Fruit fly (Drosophila melanogaster) whole organism, embryonic: ENCODE results near the gene AGO2.
A peak's percentile ranks its signal among the peaks of the same experiment; 100 is the strongest.

Experiments
- Bgb ChIP-seq: fragments of 200-800 bp; sonication (Bioruptor generic); IDR thresholded peaks from 2 replicates; pipeline ENCODE4 v1.3.6; 2022; ENCODE audit warnings: missing biosample characterization, missing genetic modification characterization; ENCODE audit not compliant: partially characterized antibody
- C15 ChIP-seq: fragments of 200-800 bp; sonication (Bioruptor generic); IDR thresholded peaks from 3 replicates; pipeline ENCODE4 v1.3.6; 2022; ENCODE audit warnings: missing biosample characterization, missing genetic modification characterization
- CG10209 ChIP-seq: fragments of 200-800 bp; sonication (Bioruptor generic); optimal IDR thresholded peaks from 3 replicates; lab custom pipeline; 2017; ENCODE audit warnings: missing biosample characterization, mild to moderate bottlenecking, missing genetic modification characterization, missing genetic modification reagents
- CG10462 ChIP-seq: fragments of 200-800 bp; sonication (Bioruptor generic); optimal IDR thresholded peaks from 2 replicates; lab custom pipeline; 2016; ENCODE audit warnings: missing biosample characterization, missing genetic modification characterization
- CG10959 ChIP-seq: fragments of 200-800 bp; sonication (Bioruptor generic); IDR thresholded peaks from 2 replicates; pipeline ENCODE4 v1.3.6; 2022; ENCODE audit warnings: missing biosample characterization, missing genetic modification characterization
- CG11398 ChIP-seq: fragments of 200-800 bp; sonication (Bioruptor generic); optimal IDR thresholded peaks from 2 replicates; lab custom pipeline; 2016; ENCODE audit warnings: missing biosample characterization, missing genetic modification characterization
- CG12942 ChIP-seq: fragments of 200-800 bp; sonication (Bioruptor generic); optimal IDR thresholded peaks from 3 replicates; lab custom pipeline; 2016; ENCODE audit warnings: missing biosample characterization, missing genetic modification characterization
- CG13624 ChIP-seq: fragments of 200-800 bp; sonication (Bioruptor generic); optimal IDR thresholded peaks from 2 replicates; lab custom pipeline; 2016; ENCODE audit warnings: missing biosample characterization, missing genetic modification characterization
- CG16779 ChIP-seq: fragments of 200-800 bp; sonication (Bioruptor generic); IDR thresholded peaks from 2 replicates; pipeline ENCODE4 v1.3.6; 2022; ENCODE audit warnings: missing biosample characterization, missing genetic modification characterization
- CG17385 ChIP-seq: fragments of 200-800 bp; sonication (Bioruptor generic); optimal IDR thresholded peaks from 3 replicates; lab custom pipeline; 2018; ENCODE audit warnings: missing biosample characterization, mild to moderate bottlenecking, missing genetic modification characterization
- CG1792 ChIP-seq: fragments of 200-800 bp; sonication (Bioruptor generic); optimal IDR thresholded peaks from 2 replicates; lab custom pipeline; 2016; ENCODE audit warnings: missing biosample characterization, missing genetic modification characterization
- CG3163 ChIP-seq: fragments of 200-800 bp; sonication (Bioruptor generic); optimal IDR thresholded peaks from 3 replicates; lab custom pipeline; 2016; ENCODE audit warnings: missing biosample characterization, missing genetic modification characterization
- CG4854 ChIP-seq: fragments of 200-800 bp; sonication (Bioruptor generic); optimal IDR thresholded peaks from 2 replicates; lab custom pipeline; 2016; ENCODE audit warnings: missing biosample characterization, missing genetic modification characterization, inconsistent platforms
- CG6175 ChIP-seq: fragments of 200-800 bp; sonication (Bioruptor generic); IDR thresholded peaks from 3 replicates; pipeline ENCODE4 v1.3.6; 2022; ENCODE audit warnings: missing biosample characterization, missing genetic modification characterization
- CG6689 ChIP-seq: fragments of 200-800 bp; sonication (Bioruptor generic); IDR thresholded peaks from 2 replicates; pipeline ENCODE4 v1.3.6; 2022; ENCODE audit warnings: missing biosample characterization, missing genetic modification characterization
- CG6791 ChIP-seq: fragments of 200-800 bp; sonication (Bioruptor generic); IDR thresholded peaks from 3 replicates; pipeline ENCODE4 v1.3.6; 2022; ENCODE audit warnings: missing biosample characterization, missing genetic modification characterization; ENCODE audit not compliant: partially characterized antibody
- CG9727 ChIP-seq: fragments of 200-800 bp; sonication (Bioruptor generic); optimal IDR thresholded peaks from 3 replicates; lab custom pipeline; 2017; ENCODE audit warnings: missing biosample characterization, mild to moderate bottlenecking, missing genetic modification characterization
- CG9876 ChIP-seq: fragments of 200-800 bp; sonication (Bioruptor generic); optimal IDR thresholded peaks from 2 replicates; lab custom pipeline; 2016; ENCODE audit warnings: missing biosample characterization, missing genetic modification characterization
- ERR ChIP-seq: fragments of 200-800 bp; sonication (Bioruptor generic); optimal IDR thresholded peaks from 2 replicates; lab custom pipeline; 2016; ENCODE audit warnings: missing biosample characterization, missing genetic modification characterization
- Fer1 ChIP-seq: fragments of 200-800 bp; sonication (Bioruptor generic); optimal IDR thresholded peaks from 2 replicates; lab custom pipeline; 2017; ENCODE audit warnings: missing biosample characterization, mild to moderate bottlenecking, missing genetic modification characterization
- GATAe ChIP-seq: fragments of 200-800 bp; sonication (Bioruptor generic); conservative IDR thresholded peaks from 2 replicates; pipeline ENCODE4 v1.3.6; 2022; ENCODE audit warnings: missing biosample characterization, missing genetic modification characterization
- HHEX ChIP-seq: fragments of 200-800 bp; sonication (Bioruptor generic); optimal IDR thresholded peaks from 3 replicates; lab custom pipeline; 2017; ENCODE audit warnings: missing biosample characterization, mild to moderate bottlenecking, missing genetic modification characterization, missing genetic modification reagents
- Hr3 ChIP-seq: fragments of 200-800 bp; sonication (Bioruptor generic); optimal IDR thresholded peaks from 3 replicates; lab custom pipeline; 2016; ENCODE audit warnings: missing biosample characterization, missing genetic modification characterization
- Hsf ChIP-seq: fragments of 200-800 bp; sonication (Bioruptor generic); optimal IDR thresholded peaks from 3 replicates; lab custom pipeline; 2016; ENCODE audit warnings: missing biosample characterization, missing genetic modification characterization
- NC2α ChIP-seq: fragments of 200-800 bp; sonication (Bioruptor generic); optimal IDR thresholded peaks from 2 replicates; lab custom pipeline; 2016; ENCODE audit warnings: missing biosample characterization, missing genetic modification characterization
- NfI ChIP-seq: fragments of 200-800 bp; sonication (Bioruptor generic); optimal IDR thresholded peaks from 3 replicates; lab custom pipeline; 2018; ENCODE audit warnings: missing biosample characterization, mild to moderate bottlenecking, missing genetic modification characterization, moderate library complexity
- Optix ChIP-seq: fragments of 200-800 bp; sonication (Bioruptor generic); IDR thresholded peaks from 3 replicates; pipeline ENCODE4 v1.3.6; 2022; ENCODE audit warnings: missing biosample characterization, missing genetic modification characterization
- Pdp1 ChIP-seq, 2 experiments: fragments of 200-800 bp; sonication (Bioruptor generic); optimal IDR thresholded peaks; 3 replicates each; lab custom pipeline; 2016; ENCODE audit warnings: missing biosample characterization in 2 of 2, missing genetic modification characterization in 2 of 2, mild to moderate bottlenecking in 1 of 2, moderate library complexity in 1 of 2
- Ptx1 ChIP-seq: fragments of 200-800 bp; sonication (Bioruptor generic); IDR thresholded peaks from 2 replicates; pipeline ENCODE4 v1.3.6; 2022; ENCODE audit warnings: missing biosample characterization, missing genetic modification characterization
- Six4 ChIP-seq: fragments of 200-800 bp; sonication (Bioruptor generic); optimal IDR thresholded peaks from 2 replicates; lab custom pipeline; 2016; ENCODE audit warnings: missing biosample characterization, missing genetic modification characterization
- Stat92E ChIP-seq, 3 experiments: fragments of >200 bp in 2 of 3; fragments of 200-800 bp in 1 of 3; sonication (Bioruptor generic) in 1 of 3; optimal IDR thresholded peaks; 2 replicates each; lab custom pipeline; 2017 to 2019; ENCODE audit warnings: missing biosample characterization in 3 of 3, missing genetic modification characterization in 3 of 3, mild to moderate bottlenecking in 1 of 3, moderate library complexity in 1 of 3
- Tbp ChIP-seq: fragments of >200 bp; optimal IDR thresholded peaks from 2 replicates; lab custom pipeline; 2018; ENCODE audit warnings: missing biosample characterization, missing genetic modification characterization
- abd-A ChIP-seq: fragments of 200-800 bp; sonication (Bioruptor generic); optimal IDR thresholded peaks from 3 replicates; lab custom pipeline; 2019; ENCODE audit warnings: missing biosample characterization, mild to moderate bottlenecking, missing genetic modification characterization, moderate library complexity
- aop ChIP-seq: fragments of 200-800 bp; sonication (Bioruptor generic); IDR thresholded peaks from 2 replicates; pipeline ENCODE4 v1.3.6; 2022; ENCODE audit warnings: missing biosample characterization, missing genetic modification characterization
- ase ChIP-seq: fragments of 200-800 bp; sonication (Bioruptor generic); IDR thresholded peaks from 3 replicates; pipeline ENCODE4 v1.3.6; 2022; ENCODE audit warnings: missing biosample characterization, missing genetic modification characterization
- br ChIP-seq: fragments of >200 bp; optimal IDR thresholded peaks from 2 replicates; lab custom pipeline; 2017
- cad ChIP-seq: fragments of >200 bp; optimal IDR thresholded peaks from 2 replicates; lab custom pipeline; 2017; ENCODE audit warnings: missing biosample characterization, missing genetic modification characterization
- dm ChIP-seq: fragments of 200-800 bp; sonication (Bioruptor generic); optimal IDR thresholded peaks from 3 replicates; lab custom pipeline; 2016; ENCODE audit warnings: missing biosample characterization, missing genetic modification characterization
- dmrt11E ChIP-seq: fragments of 200-800 bp; sonication (Bioruptor generic); optimal IDR thresholded peaks from 3 replicates; lab custom pipeline; 2018; ENCODE audit warnings: missing biosample characterization, mild to moderate bottlenecking, missing genetic modification characterization, moderate library complexity
- dpn ChIP-seq, 2 experiments: fragments of 200-800 bp; sonication (Bioruptor generic); optimal IDR thresholded peaks; 3 replicates each; lab custom pipeline; 2016; ENCODE audit warnings: missing biosample characterization in 2 of 2, missing genetic modification characterization in 2 of 2
- emc ChIP-seq: fragments of 200-800 bp; sonication (Bioruptor generic); optimal IDR thresholded peaks from 2 replicates; lab custom pipeline; 2016; ENCODE audit warnings: missing biosample characterization, missing genetic modification characterization
- grau ChIP-seq: fragments of 200-800 bp; optimal IDR thresholded peaks from 3 replicates; lab custom pipeline; 2019; ENCODE audit warnings: missing biosample characterization, mild to moderate bottlenecking, missing genetic modification characterization, moderate library complexity
- ham ChIP-seq: fragments of 200-800 bp; sonication (Bioruptor generic); IDR thresholded peaks from 2 replicates; pipeline ENCODE4 v1.3.6; 2022; ENCODE audit warnings: missing biosample characterization, missing genetic modification characterization
- jigr1 ChIP-seq: fragments of 200-800 bp; sonication (Bioruptor generic); IDR thresholded peaks from 3 replicates; pipeline ENCODE4 v1.3.6; 2022; ENCODE audit warnings: missing biosample characterization, missing genetic modification characterization
- mld ChIP-seq: fragments of 200-800 bp; sonication (Bioruptor generic); IDR thresholded peaks from 3 replicates; pipeline ENCODE4 v1.3.6; 2022; ENCODE audit warnings: missing biosample characterization, missing genetic modification characterization; ENCODE audit not compliant: partially characterized antibody
- pb ChIP-seq: fragments of 200-800 bp; sonication (Bioruptor generic); optimal IDR thresholded peaks from 3 replicates; lab custom pipeline; 2016; ENCODE audit warnings: missing biosample characterization, missing genetic modification characterization
- pzg ChIP-seq: fragments of 200-800 bp; sonication (Bioruptor generic); optimal IDR thresholded peaks from 3 replicates; lab custom pipeline; 2018; ENCODE audit warnings: missing biosample characterization, mild to moderate bottlenecking, missing genetic modification characterization, moderate library complexity
- sens ChIP-seq: fragments of 200-800 bp; sonication (Bioruptor generic); peaks from one replicate; lab custom pipeline; 2016; ENCODE audit warnings: missing biosample characterization, missing genetic modification characterization
- sens-2 ChIP-seq: fragments of 200-800 bp; sonication (Bioruptor generic); IDR thresholded peaks from 2 replicates; pipeline ENCODE4 v1.3.6; 2022; ENCODE audit warnings: missing biosample characterization, missing genetic modification characterization
- tll ChIP-seq, 2 experiments: fragments of 200-800 bp in 1 of 2; fragments of >200 bp in 1 of 2; sonication (Bioruptor generic) in 1 of 2; optimal IDR thresholded peaks; 2 replicates each; lab custom pipeline; 2017 to 2019; ENCODE audit warnings: missing biosample characterization in 2 of 2, missing genetic modification characterization in 2 of 2, mild to moderate bottlenecking in 1 of 2, moderate library complexity in 1 of 2
- vvl ChIP-seq: fragments of 200-800 bp; sonication (Bioruptor generic); IDR thresholded peaks from 2 replicates; pipeline ENCODE4 v1.3.6; 2022; ENCODE audit warnings: missing biosample characterization, missing genetic modification characterization

The AGO2 gene

dm6 chr3L:15537916-15538581 lies 15.9 kb upstream of the AGO2 start (continued):
- TF ChIP-seq CG9727 (GFP tag; lab: Kevin White, UChicago), result peak; percentile 89
- TF ChIP-seq C15 (GFP tag; lab: Robert Waterston, UW), result no peak
- TF ChIP-seq Optix (GFP tag; lab: Robert Waterston, UW), result no peak
- TF ChIP-seq CG10959, result no peak
- TF ChIP-seq cad (GFP tag; lab: Kevin White, UChicago), result no peak
- TF ChIP-seq ham (GFP tag; lab: Robert Waterston, UW), result no peak
- no peak for TF ChIP-seq Stat92E (GFP tag; optimal IDR thresholded peaks at IDR 0.05; lab: Kevin White, UChicago)
- TF ChIP-seq Ptx1 (GFP tag; lab: Robert Waterston, UW), result peak; percentile 73
- TF ChIP-seq CG10462, result peak; percentile 35
- TF ChIP-seq CG16779 (GFP tag; lab: Robert Waterston, UW), result no peak
- no peak for TF ChIP-seq pzg (GFP tag; lab: Kevin White, UChicago)
- peak; percentile 41; the same call in 1 of the 3 replicates for TF ChIP-seq ase (GFP tag; lab: Robert Waterston, UW)
- peak in 1 of 2 experiments; percentile 77 for TF ChIP-seq tll (GFP tag; optimal IDR thresholded peaks at IDR 0.05; lab: Kevin White, UChicago)
- peak; percentile 66 for TF ChIP-seq Hr3 (GFP tag; lab: Kevin White, UChicago)
- no peak for TF ChIP-seq sens-2 (GFP tag; lab: Robert Waterston, UW)
- TF ChIP-seq CG1792 (GFP tag; lab: Kevin White, UChicago), result no peak
- peak; percentile 78 for TF ChIP-seq CG6689 (GFP tag; lab: Robert Waterston, UW)
- TF ChIP-seq dpn (GFP tag; optimal IDR thresholded peaks at IDR 0.05; lab: Kevin White, UChicago), result peak; percentile 35 to 36
- peak; percentile 67 for TF ChIP-seq Hsf (GFP tag; lab: Kevin White, UChicago)
- no peak for TF ChIP-seq Bgb
- TF ChIP-seq br (lab: Kevin White, UChicago), result no peak
- no peak for TF ChIP-seq GATAe
- peak; percentile 32 for TF ChIP-seq NfI (GFP tag; lab: Kevin White, UChicago)
- no peak for TF ChIP-seq CG3163 (GFP tag; lab: Kevin White, UChicago)
- no peak for TF ChIP-seq CG4854 (GFP tag; lab: Kevin White, UChicago)
- TF ChIP-seq Pdp1 (GFP tag; optimal IDR thresholded peaks at IDR 0.05; lab: Kevin White, UChicago), result peak in 1 of 2 experiments; percentile 32
- peak; percentile 0 for TF ChIP-seq Six4 (GFP tag; lab: Kevin White, UChicago)
- TF ChIP-seq abd-A, result no peak
- TF ChIP-seq emc, result no peak
- peak; percentile 78 for TF ChIP-seq grau (tag; lab: Kevin White, UChicago)
- TF ChIP-seq aop (GFP tag; lab: Robert Waterston, UW), result no peak
- no peak for TF ChIP-seq CG6791 (GFP tag; lab: Robert Waterston, UW)
- TF ChIP-seq vvl, result peak; percentile 35
- peak; percentile 63 for TF ChIP-seq HHEX (GFP tag; lab: Kevin White, UChicago)
- no peak for TF ChIP-seq NC2α (GFP tag; lab: Kevin White, UChicago)
- peak; percentile 79 for TF ChIP-seq dmrt11E (tag; lab: Kevin White, UChicago)
- no peak for TF ChIP-seq ERR (GFP tag; lab: Kevin White, UChicago)
- peak; percentile 55 for TF ChIP-seq Fer1 (GFP tag; lab: Kevin White, UChicago)
- TF ChIP-seq CG13624 (GFP tag; lab: Kevin White, UChicago), result peak; percentile 24
- TF ChIP-seq mld (GFP tag; lab: Robert Waterston, UW), result no peak
- no peak for TF ChIP-seq pb (GFP tag; lab: Kevin White, UChicago)
- no peak for TF ChIP-seq CG6175
- TF ChIP-seq CG9876 (GFP tag; lab: Kevin White, UChicago), result no peak
- TF ChIP-seq CG11398 (GFP tag; lab: Kevin White, UChicago), result peak; percentile 1
- TF ChIP-seq Tbp (GFP tag; lab: Kevin White, UChicago), result no peak
- TF ChIP-seq CG10209 (GFP tag; lab: Kevin White, UChicago), result peak; percentile 76
- no peak for TF ChIP-seq jigr1 (GFP tag; lab: Robert Waterston, UW)
- peak; percentile 63 for TF ChIP-seq CG17385 (GFP tag; lab: Kevin White, UChicago)
- TF ChIP-seq dm (GFP tag; lab: Kevin White, UChicago), result peak; percentile 9
- peak; percentile 96 for TF ChIP-seq sens
- TF ChIP-seq CG12942 (GFP tag; lab: Kevin White, UChicago), result peak; percentile 24
